Worm (Caenorhabditis elegans): ENCODE measurements around the gene amt-1.

DNA sequence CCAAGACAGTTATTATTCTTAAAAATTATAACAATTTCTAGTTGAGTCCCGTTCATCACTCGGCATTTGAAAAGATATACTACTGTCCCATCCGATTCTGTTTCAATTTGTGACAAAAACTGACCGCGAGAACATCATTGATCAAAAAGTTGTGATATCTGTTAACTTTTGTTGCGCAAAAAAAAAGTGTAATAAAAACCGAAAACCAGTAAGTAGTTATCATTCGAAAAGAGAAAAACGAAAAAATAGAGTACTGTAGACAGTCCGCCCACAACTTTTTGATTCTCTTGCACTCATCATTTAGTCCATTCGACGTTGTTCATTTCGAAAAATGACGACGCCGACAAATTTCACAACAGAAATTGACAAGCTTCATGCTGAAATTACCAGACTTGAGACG, at the start of gene amt-1:
- TF ChIP-seq tbx-8 (GFP tag; optimal IDR thresholded peaks at IDR 0.05) (no peak), ztf-11 (tag; optimal IDR thresholded peaks at IDR 0.05) (no peak), elt-3 (tag; optimal IDR thresholded peaks at IDR 0.05) (no peak), mep-1 (tag; optimal IDR thresholded peaks at IDR 0.05) (no peak), lin-13 (tag; optimal IDR thresholded peaks at IDR 0.05) (no peak), snpc-4 (tag; optimal IDR thresholded peaks at IDR 0.05) (no peak), nhr-28 (tag; optimal IDR thresholded peaks at IDR 0.05) (no peak), nhr-237 (tag; optimal IDR thresholded peaks at IDR 0.05) (no peak), unc-120 (tag; optimal IDR thresholded peaks at IDR 0.05; ENCODE audit: poor library complexity, severe bottlenecking) (no peak), unc-62 (GFP tag; optimal IDR thresholded peaks at IDR 0.05) (no peak), ham-2 (GFP tag; optimal IDR thresholded peaks at IDR 0.05) (no peak), lsy-2 (tag; optimal IDR thresholded peaks at IDR 0.05) (no peak), ceh-39 (tag; optimal IDR thresholded peaks at IDR 0.05) (no peak), ces-1 (GFP tag; optimal IDR thresholded peaks at IDR 0.05) (no peak)

All from whole organism, mixed stage, embryonic.